Worm (Caenorhabditis elegans) whole organism, late embryonic: ENCODE data around the gene Y57G11B.3.

Source experiments
- F13H6.1 ChIP-seq: sonication (generic microtip); optimal IDR thresholded peaks from 2 replicates; lab custom pipeline; 2016; ENCODE audit warnings: missing genetic modification characterization, missing compliant biosample characterization
- K02D7.2 ChIP-seq: sonication (generic microtip); optimal IDR thresholded peaks from 2 replicates; lab custom pipeline; 2017; ENCODE audit warnings: mild to moderate bottlenecking, missing genetic modification characterization, missing compliant biosample characterization
- T23F11.4 ChIP-seq: fragments of 200-800 bp; sonication (Bioruptor generic); optimal IDR thresholded peaks from 2 replicates; lab custom pipeline; 2018; ENCODE audit warnings: mild to moderate bottlenecking, missing genetic modification characterization, missing compliant biosample characterization
- ahr-1 ChIP-seq: sonication (generic microtip); optimal IDR thresholded peaks from 2 replicates; lab custom pipeline; 2016; ENCODE audit warnings: missing genetic modification characterization, missing compliant biosample characterization
- ceh-14 ChIP-seq: sonication (generic microtip); optimal IDR thresholded peaks from 2 replicates; lab custom pipeline; 2016; ENCODE audit warnings: missing genotype, missing genetic modification characterization, missing compliant biosample characterization
- ceh-18 ChIP-seq: sonication (generic microtip); optimal IDR thresholded peaks from 2 replicates; lab custom pipeline; 2016; ENCODE audit warnings: missing genetic modification characterization, missing compliant biosample characterization
- ceh-19 ChIP-seq: fragments of 200-800 bp; sonication (Bioruptor generic); optimal IDR thresholded peaks from 2 replicates; lab custom pipeline; 2018; ENCODE audit warnings: mild to moderate bottlenecking, missing genetic modification characterization, missing compliant biosample characterization
- ceh-2 ChIP-seq: sonication (generic microtip); optimal IDR thresholded peaks from 2 replicates; lab custom pipeline; 2016; ENCODE audit warnings: missing genotype, missing genetic modification characterization, missing compliant biosample characterization
- ceh-22 ChIP-seq: sonication (generic microtip); optimal IDR thresholded peaks from 2 replicates; lab custom pipeline; 2017; ENCODE audit warnings: missing biosample characterization, missing genetic modification characterization
- ceh-24 ChIP-seq: sonication (generic microtip); optimal IDR thresholded peaks from 2 replicates; lab custom pipeline; 2016; ENCODE audit warnings: mild to moderate bottlenecking, missing genetic modification characterization, missing compliant biosample characterization
- ceh-31 ChIP-seq: sonication (generic microtip); optimal IDR thresholded peaks from 2 replicates; lab custom pipeline; 2016; ENCODE audit warnings: missing genetic modification characterization, missing compliant biosample characterization
- ceh-34 ChIP-seq: sonication (generic microtip); optimal IDR thresholded peaks from 2 replicates; lab custom pipeline; 2016; ENCODE audit warnings: mild to moderate bottlenecking, missing genetic modification characterization, missing compliant biosample characterization
- ceh-48 ChIP-seq: sonication (generic microtip); optimal IDR thresholded peaks from 2 replicates; lab custom pipeline; 2016; ENCODE audit warnings: missing genetic modification characterization, inconsistent platforms, missing compliant biosample characterization
- dmd-4 ChIP-seq: sonication (generic microtip); optimal IDR thresholded peaks from 2 replicates; lab custom pipeline; 2016; ENCODE audit warnings: borderline replicate concordance, missing genetic modification characterization, missing compliant biosample characterization
- dve-1 ChIP-seq: sonication (generic microtip); optimal IDR thresholded peaks from 2 replicates; lab custom pipeline; 2017; ENCODE audit warnings: antibody characterized with exemption, mild to moderate bottlenecking, missing genetic modification characterization, missing compliant biosample characterization
- elt-2 ChIP-seq: sonication (generic microtip); optimal IDR thresholded peaks from 2 replicates; lab custom pipeline; 2016; ENCODE audit warnings: missing genetic modification reagents, missing genetic modification characterization, missing compliant biosample characterization
- elt-4 ChIP-seq: sonication (generic microtip); optimal IDR thresholded peaks from 2 replicates; lab custom pipeline; 2016; ENCODE audit warnings: missing genetic modification characterization, missing compliant biosample characterization
- ets-4 ChIP-seq: sonication (generic microtip); optimal IDR thresholded peaks from 2 replicates; lab custom pipeline; 2016; ENCODE audit warnings: missing genetic modification characterization, missing compliant biosample characterization
- eyg-1 ChIP-seq: sonication (generic microtip); optimal IDR thresholded peaks from 2 replicates; lab custom pipeline; 2016; ENCODE audit warnings: missing genotype, missing genetic modification characterization, missing compliant biosample characterization
- fkh-10 ChIP-seq: fragments of 150-350 bp; optimal IDR thresholded peaks from 2 replicates; lab custom pipeline; 2014; ENCODE audit warnings: missing biosample characterization, missing genetic modification reagents, missing genetic modification characterization
- fkh-6 ChIP-seq: sonication (generic microtip); optimal IDR thresholded peaks from 2 replicates; lab custom pipeline; 2016; ENCODE audit warnings: missing genetic modification characterization, missing compliant biosample characterization
- gmeb-2 ChIP-seq: sonication (generic microtip); optimal IDR thresholded peaks from 2 replicates; lab custom pipeline; 2016; ENCODE audit warnings: missing genetic modification characterization, inconsistent platforms, missing compliant biosample characterization
- hlh-30 ChIP-seq: sonication (generic microtip); optimal IDR thresholded peaks from 2 replicates; lab custom pipeline; 2017; ENCODE audit warnings: antibody characterized with exemption, missing genetic modification characterization, missing compliant biosample characterization; ENCODE audit not compliant: insufficient read depth
- lin-11 ChIP-seq: fragments of 200-800 bp; sonication (Bioruptor generic); optimal IDR thresholded peaks from 2 replicates; lab custom pipeline; 2018; ENCODE audit warnings: mild to moderate bottlenecking, missing genetic modification characterization, missing compliant biosample characterization
- madf-2 ChIP-seq: sonication (generic microtip); optimal IDR thresholded peaks from 2 replicates; lab custom pipeline; 2017; ENCODE audit warnings: missing genetic modification characterization, missing compliant biosample characterization
- nfya-1 ChIP-seq: sonication (generic microtip); optimal IDR thresholded peaks from 2 replicates; lab custom pipeline; 2017; ENCODE audit warnings: missing genetic modification characterization, mild to moderate bottlenecking, missing compliant biosample characterization, antibody characterized with exemption, moderate library complexity
- nhr-11 ChIP-seq: fragments of 150-350 bp; optimal IDR thresholded peaks from 2 replicates; lab custom pipeline; 2014; ENCODE audit warnings: missing biosample characterization, missing genetic modification characterization
- nhr-232 ChIP-seq: sonication (generic microtip); optimal IDR thresholded peaks from 2 replicates; lab custom pipeline; 2016; ENCODE audit warnings: missing genetic modification characterization, missing compliant biosample characterization
- npax-4 ChIP-seq: sonication (generic microtip); optimal IDR thresholded peaks from 2 replicates; lab custom pipeline; 2016; ENCODE audit warnings: missing genetic modification characterization, missing compliant biosample characterization
- pat-9 ChIP-seq: fragments of 200-800 bp; sonication (Bioruptor generic); optimal IDR thresholded peaks from 2 replicates; lab custom pipeline; 2018; ENCODE audit warnings: mild to moderate bottlenecking, missing genetic modification characterization, moderate library complexity, missing compliant biosample characterization
- pha-2 ChIP-seq: sonication (generic microtip); optimal IDR thresholded peaks from 2 replicates; lab custom pipeline; 2017; ENCODE audit warnings: mild to moderate bottlenecking, missing genetic modification characterization, missing compliant biosample characterization
- pha-4 ChIP-seq: fragments of 150-350 bp; optimal IDR thresholded peaks from 2 replicates; lab custom pipeline; 2018; ENCODE audit warnings: missing biosample characterization, missing genetic modification reagents, missing genetic modification characterization
- sdc-2 ChIP-seq: sonication (generic microtip); optimal IDR thresholded peaks from 2 replicates; lab custom pipeline; 2016; ENCODE audit warnings: missing genotype, missing genetic modification characterization, missing compliant biosample characterization
- sox-4 ChIP-seq: sonication (generic microtip); optimal IDR thresholded peaks from 2 replicates; lab custom pipeline; 2017; ENCODE audit warnings: mild to moderate bottlenecking, missing genetic modification characterization, inconsistent platforms, missing compliant biosample characterization
- syd-9 ChIP-seq: sonication (generic microtip); optimal IDR thresholded peaks from 2 replicates; lab custom pipeline; 2016; ENCODE audit warnings: mild to moderate bottlenecking, missing genetic modification characterization, moderate library complexity, missing compliant biosample characterization
- tbx-2 ChIP-seq: sonication (generic microtip); optimal IDR thresholded peaks from 2 replicates; lab custom pipeline; 2016; ENCODE audit warnings: missing genetic modification characterization, missing compliant biosample characterization
- ttx-3 ChIP-seq: sonication (generic microtip); optimal IDR thresholded peaks from 2 replicates; lab custom pipeline; 2016; ENCODE audit warnings: missing genetic modification reagents, missing genetic modification characterization, missing compliant biosample characterization
- unc-3 ChIP-seq, 2 experiments: fragments of 200-800 bp in 1 of 2; sonication (Bioruptor generic) in 1 of 2; sonication (generic microtip) in 1 of 2; conservative IDR thresholded peaks in 1 of 2; optimal IDR thresholded peaks in 1 of 2; 2 replicates each; pipeline versions ENCODE4 v1.3.6 to Lab custom; 2016 to 2022; ENCODE audit warnings: missing compliant biosample characterization in 2 of 2, missing genetic modification characterization in 2 of 2, missing genetic modification reagents in 1 of 2
- unc-42 ChIP-seq: sonication (generic microtip); optimal IDR thresholded peaks from 2 replicates; lab custom pipeline; 2016; ENCODE audit warnings: missing genotype, missing genetic modification characterization, missing compliant biosample characterization
- zip-5 ChIP-seq: sonication (generic microtip); optimal IDR thresholded peaks from 2 replicates; lab custom pipeline; 2016; ENCODE audit warnings: missing genetic modification characterization, missing compliant biosample characterization
- ztf-16 ChIP-seq: sonication (generic microtip); optimal IDR thresholded peaks from 2 replicates; lab custom pipeline; 2017; ENCODE audit warnings: missing genetic modification characterization, missing compliant biosample characterization

The Y57G11B.3 gene

DNA sequence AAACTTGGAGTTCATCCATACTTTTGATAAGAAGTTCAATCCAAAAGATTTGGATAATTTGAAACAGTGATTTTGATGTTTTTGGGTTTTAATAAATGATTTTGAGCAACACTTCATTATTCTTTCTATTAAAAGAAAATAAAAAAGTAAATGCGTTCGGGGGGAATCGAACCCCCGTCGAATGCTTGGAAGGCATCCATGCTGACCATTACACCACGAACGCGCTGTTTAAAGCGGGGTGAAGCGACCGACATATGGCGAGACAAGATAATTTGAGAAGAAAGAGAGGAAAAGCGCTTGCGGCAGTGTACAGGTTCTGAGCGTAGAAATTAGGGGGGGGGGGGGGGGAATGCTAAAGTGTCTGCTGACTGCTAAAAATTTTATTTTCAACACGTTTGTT, 2.3 kb upstream of the Y57G11B.3 start (continued):
- TF ChIP-seq sox-4 (tag; lab: Kevin White, UChicago) (no peak), pha-2 (tag; lab: Kevin White, UChicago) (peak; percentile 35), nhr-11 (no peak), tbx-2 (tag; lab: Kevin White, UChicago) (no peak), unc-3 (GFP tag; conservative IDR thresholded peaks at IDR 0.05; lab: Robert Waterston, UW) (0 out of 2 replicates have a peak, but pooled peaks have one; percentile 14), unc-3 (tag; optimal IDR thresholded peaks at IDR 0.05; lab: Kevin White, UChicago) (peak; percentile 8), syd-9 (tag; lab: Kevin White, UChicago) (no peak), ahr-1 (tag; lab: Kevin White, UChicago) (no peak), ttx-3 (tag; lab: Kevin White, UChicago) (peak; percentile 49), ceh-19 (GFP tag; lab: Kevin White, UChicago) (peak; percentile 41), ceh-22 (no peak), ceh-24 (no peak), ztf-16 (peak; percentile 54), npax-4 (tag; lab: Kevin White, UChicago) (peak; percentile 13), T23F11.4 (peak; percentile 35), ceh-48 (no peak), ceh-14 (tag; lab: Kevin White, UChicago) (no peak), K02D7.2 (tag; lab: Kevin White, UChicago) (peak; percentile 48), elt-4 (tag; lab: Kevin White, UChicago) (no peak), ceh-2 (tag; lab: Kevin White, UChicago) (peak; percentile 16), nhr-232 (tag; lab: Kevin White, UChicago) (no peak), unc-42 (no peak), ceh-34 (tag; lab: Kevin White, UChicago) (peak; percentile 39), hlh-30 (no peak), eyg-1 (tag; lab: Kevin White, UChicago) (no peak), pha-4 (tag; lab: Kevin White, UChicago) (no peak), elt-2 (peak; percentile 62), ceh-31 (tag; lab: Kevin White, UChicago) (peak; percentile 4), sdc-2 (no peak), F13H6.1 (tag; lab: Kevin White, UChicago) (no peak), fkh-10 (GFP tag; lab: Kevin White, UChicago) (no peak)

- TF ChIP-seq nhr-232 (tag; lab: Kevin White, UChicago) (no peak), nfya-1 (tag; lab: Kevin White, UChicago) (peak; percentile 85)
Observed at ce11 chrIV:14573068-14573467, 1.1 kb downstream of the Y57G11B.3 start.

ce11 chrIV:14572607-14573006, 1.6 kb downstream of the Y57G11B.3 start, which contains the start of gene glb-34:
glb-34 (minus strand) TSS chrIV:14572707.
- TF ChIP-seq fkh-6 (tag; lab: Kevin White, UChicago) (no peak), dve-1 (no peak), madf-2 (tag; lab: Kevin White, UChicago) (no peak), pat-9 (no peak), ahr-1 (tag; lab: Kevin White, UChicago) (no peak), lin-11 (no peak), ceh-18 (tag; lab: Kevin White, UChicago) (no peak), nhr-11 (no peak), ets-4 (tag; lab: Kevin White, UChicago) (no peak), gmeb-2 (tag; lab: Kevin White, UChicago) (no peak), dmd-4 (tag; lab: Kevin White, UChicago) (no peak), F13H6.1 (tag; lab: Kevin White, UChicago) (no peak), zip-5 (tag; lab: Kevin White, UChicago) (no peak), ceh-34 (tag; lab: Kevin White, UChicago) (no peak)
